Fruit fly (Drosophila melanogaster): ENCODE results near the gene CG13837.
A peak's percentile ranks its signal among the peaks of the same experiment; 100 is the strongest.

The CG13837 gene

dm6 chr3R:23035463-23035862 is 8.3 kb upstream of the CG13837 start, which contains the start of gene CG13833:
CG13833 (minus strand) TSS chr3R:23035563.
- TF ChIP-seq Crg-1 (GFP tag; optimal IDR thresholded peaks at IDR 0.05) (no peak), toe (GFP tag; optimal IDR thresholded peaks at IDR 0.05) (no peak), Clk (GFP tag; optimal IDR thresholded peaks at IDR 0.05) (no peak), ovo (GFP tag; optimal IDR thresholded peaks at IDR 0.05) (no peak), Mnt (GFP tag; optimal IDR thresholded peaks at IDR 0.05) (no peak), cic (GFP tag; optimal IDR thresholded peaks at IDR 0.05) (no peak), CG1620 (GFP tag; optimal IDR thresholded peaks at IDR 0.05) (no peak), CG7045 (GFP tag; optimal IDR thresholded peaks at IDR 0.05) (no peak), CG5204 (GFP tag; optimal IDR thresholded peaks at IDR 0.05) (no peak), tj (GFP tag; optimal IDR thresholded peaks at IDR 0.05) (no peak), pad (GFP tag; optimal IDR thresholded peaks at IDR 0.05) (no peak), CG7101 (tag; optimal IDR thresholded peaks at IDR 0.05) (no peak)

- no peak for TF ChIP-seq CG1620 (GFP tag; optimal IDR thresholded peaks at IDR 0.05)
These were observed 7.5 kb upstream of the CG13837 start for dm6 chr3R:23036321-23036720.

dm6 chr3R:23038062-23038461 is 5.7 kb upstream of the CG13837 start:
- TF ChIP-seq CG11617 (GFP tag; optimal IDR thresholded peaks at IDR 0.05) (no peak), bab1 (GFP tag; optimal IDR thresholded peaks at IDR 0.05) (no peak), CG5204 (GFP tag; optimal IDR thresholded peaks at IDR 0.05) (no peak), tj (GFP tag; optimal IDR thresholded peaks at IDR 0.05) (no peak), CG1620 (GFP tag; optimal IDR thresholded peaks at IDR 0.05) (no peak), Hr96 (GFP tag; optimal IDR thresholded peaks at IDR 0.05) (no peak), cic (GFP tag; optimal IDR thresholded peaks at IDR 0.05) (no peak), ovo (GFP tag; optimal IDR thresholded peaks at IDR 0.05) (no peak), CG7045 (GFP tag; optimal IDR thresholded peaks at IDR 0.05) (no peak), Mnt (GFP tag; optimal IDR thresholded peaks at IDR 0.05) (no peak)

dm6 chr3R:23041941-23042340 is 1.8 kb upstream of the CG13837 start, which contains the start of gene CG13838:
CG13838 (plus strand) TSS chr3R:23042241.
- TF ChIP-seq toe (GFP tag; optimal IDR thresholded peaks at IDR 0.05), result no peak
- no peak for TF ChIP-seq pad (GFP tag; optimal IDR thresholded peaks at IDR 0.05)
- no peak for TF ChIP-seq Hr96 (GFP tag; optimal IDR thresholded peaks at IDR 0.05)
- no peak for TF ChIP-seq CG14711 (tag; optimal IDR thresholded peaks at IDR 0.05)
- TF ChIP-seq CG7045 (GFP tag; optimal IDR thresholded peaks at IDR 0.05), result no peak
- no peak for TF ChIP-seq CG1620 (GFP tag; optimal IDR thresholded peaks at IDR 0.05)
- TF ChIP-seq CG11617 (GFP tag; optimal IDR thresholded peaks at IDR 0.05), result no peak
- TF ChIP-seq CG7101 (tag; optimal IDR thresholded peaks at IDR 0.05), result no peak
- TF ChIP-seq cic (GFP tag; optimal IDR thresholded peaks at IDR 0.05), result no peak
- no peak for TF ChIP-seq CG33017 (tag; optimal IDR thresholded peaks at IDR 0.05)
- no peak for TF ChIP-seq Mnt (GFP tag; optimal IDR thresholded peaks at IDR 0.05)
- TF ChIP-seq tj (GFP tag; optimal IDR thresholded peaks at IDR 0.05), result no peak
- no peak for TF ChIP-seq ovo (GFP tag; optimal IDR thresholded peaks at IDR 0.05)
- TF ChIP-seq kay (GFP tag; ENCODE audit: borderline replicate concordance), result no peak
- no peak for TF ChIP-seq Crg-1 (GFP tag; optimal IDR thresholded peaks at IDR 0.05)
- TF ChIP-seq Clk (GFP tag; optimal IDR thresholded peaks at IDR 0.05), result no peak
- no peak for TF ChIP-seq CG5204 (GFP tag; optimal IDR thresholded peaks at IDR 0.05)
- TF ChIP-seq bab1 (GFP tag; optimal IDR thresholded peaks at IDR 0.05), result no peak

dm6 chr3R:23042746-23043265 is 984 bp upstream of the CG13837 start:
- TF ChIP-seq CG5204 (GFP tag; optimal IDR thresholded peaks at IDR 0.05), result no peak
- TF ChIP-seq Hr96 (GFP tag; optimal IDR thresholded peaks at IDR 0.05), result no peak
- TF ChIP-seq pad (GFP tag; optimal IDR thresholded peaks at IDR 0.05), result no peak
- no peak for TF ChIP-seq ovo (GFP tag; optimal IDR thresholded peaks at IDR 0.05)
- no peak for TF ChIP-seq tj (GFP tag; optimal IDR thresholded peaks at IDR 0.05)

- TF ChIP-seq ovo (GFP tag; optimal IDR thresholded peaks at IDR 0.05) (no peak), CG33017 (tag; optimal IDR thresholded peaks at IDR 0.05) (peak; percentile 33), CG1620 (GFP tag; optimal IDR thresholded peaks at IDR 0.05) (no peak), CG7101 (tag; optimal IDR thresholded peaks at IDR 0.05) (peak; percentile 10), CG7045 (GFP tag; optimal IDR thresholded peaks at IDR 0.05) (peak; percentile 9), CG12768 (GFP tag; optimal IDR thresholded peaks at IDR 0.05) (peak; percentile 24), CG5204 (GFP tag; optimal IDR thresholded peaks at IDR 0.05) (peak; percentile 25), CG14711 (tag; optimal IDR thresholded peaks at IDR 0.05) (no peak), Hr96 (GFP tag; optimal IDR thresholded peaks at IDR 0.05) (peak; percentile 7)
These were observed 2.7 kb downstream of the CG13837 start for dm6 chr3R:23046529-23046943.

dm6 chr3R:23048089-23048689 is 4.4 kb downstream of the CG13837 start, which contains the start of gene CG17121:
CG17121 (minus strand) TSS chr3R:23048214.
- TF ChIP-seq cic (GFP tag; optimal IDR thresholded peaks at IDR 0.05) (peak; percentile 70), CG12768 (GFP tag; optimal IDR thresholded peaks at IDR 0.05) (no peak), Crg-1 (GFP tag; optimal IDR thresholded peaks at IDR 0.05) (no peak), Clk (GFP tag; optimal IDR thresholded peaks at IDR 0.05) (no peak), Mnt (GFP tag; optimal IDR thresholded peaks at IDR 0.05) (peak; percentile 2), pad (GFP tag; optimal IDR thresholded peaks at IDR 0.05) (peak; percentile 20)

Data from whole organism, adult.